Worm (Caenorhabditis elegans) whole organism, L2 larva: Measurements from ENCODE around the gene mrps-18A.

Experiments
- C34F6.9 ChIP-seq: fragments of 150-350 bp; optimal IDR thresholded peaks from 2 replicates; lab custom pipeline; 2014; ENCODE audit warnings: missing biosample characterization, missing genetic modification characterization
- F13H6.1 ChIP-seq: sonication (generic microtip); optimal IDR thresholded peaks from 2 replicates; lab custom pipeline; 2016; ENCODE audit warnings: missing genetic modification characterization, missing compliant biosample characterization
- R02D3.7 ChIP-seq: fragments of 150-350 bp; optimal IDR thresholded peaks from 2 replicates; lab custom pipeline; 2014; ENCODE audit warnings: missing biosample characterization, missing genetic modification characterization
- Y55F3AM.14 ChIP-seq: fragments of 200-800 bp; sonication (Bioruptor generic); optimal IDR thresholded peaks from 2 replicates; lab custom pipeline; 2018; ENCODE audit warnings: mild to moderate bottlenecking, missing genetic modification characterization, missing compliant biosample characterization
- ZK546.5 ChIP-seq: sonication (generic microtip); optimal IDR thresholded peaks from 2 replicates; lab custom pipeline; 2017; ENCODE audit warnings: missing biosample characterization, missing genetic modification characterization
- alr-1 ChIP-seq: fragments of 150-350 bp; optimal IDR thresholded peaks from 2 replicates; lab custom pipeline; 2014; ENCODE audit warnings: missing biosample characterization, missing genetic modification characterization
- aly-2 ChIP-seq: fragments of 150-350 bp; optimal IDR thresholded peaks from 2 replicates; lab custom pipeline; 2014; ENCODE audit warnings: missing biosample characterization, missing genetic modification characterization
- ama-1 ChIP-seq: fragments of 150-350 bp; optimal IDR thresholded peaks from 2 replicates; lab custom pipeline; 2018; ENCODE audit warnings: inconsistent platforms
- blmp-1 ChIP-seq: sonication (generic microtip); optimal IDR thresholded peaks from 2 replicates; lab custom pipeline; 2017; ENCODE audit warnings: missing genetic modification characterization, mild to moderate bottlenecking, missing compliant biosample characterization, antibody characterized with exemption, moderate library complexity; ENCODE audit not compliant: insufficient read depth
- ceh-16 ChIP-seq: fragments of 150-350 bp; optimal IDR thresholded peaks from 2 replicates; lab custom pipeline; 2014; ENCODE audit warnings: missing biosample characterization, missing genetic modification characterization
- crh-2 ChIP-seq: sonication (generic microtip); optimal IDR thresholded peaks from 2 replicates; lab custom pipeline; 2017; ENCODE audit warnings: missing biosample characterization, missing genetic modification characterization
- dmd-4 ChIP-seq: sonication (generic microtip); optimal IDR thresholded peaks from 2 replicates; lab custom pipeline; 2017; ENCODE audit warnings: missing biosample characterization, missing genetic modification characterization
- egl-27 ChIP-seq: sonication (generic microtip); optimal IDR thresholded peaks from 3 replicates; lab custom pipeline; 2017; ENCODE audit warnings: missing biosample characterization, missing genetic modification reagents, missing genetic modification characterization
- elt-1 ChIP-seq: fragments of 150-350 bp; optimal IDR thresholded peaks from 2 replicates; lab custom pipeline; 2014; ENCODE audit warnings: missing biosample characterization, missing genetic modification characterization
- elt-3 ChIP-seq: sonication (generic microtip); optimal IDR thresholded peaks from 2 replicates; lab custom pipeline; 2017; ENCODE audit warnings: missing biosample characterization, missing genetic modification characterization
- fos-1 ChIP-seq: fragments of 150-350 bp; optimal IDR thresholded peaks from 2 replicates; lab custom pipeline; 2014; ENCODE audit warnings: missing biosample characterization, missing genetic modification characterization
- gmeb-1 ChIP-seq: fragments of 150-350 bp; optimal IDR thresholded peaks from 2 replicates; lab custom pipeline; 2014; ENCODE audit warnings: missing biosample characterization, missing genetic modification characterization
- lin-11 ChIP-seq: fragments of 150-350 bp; sonication (generic microtip); optimal IDR thresholded peaks from 2 replicates; lab custom pipeline; 2014; ENCODE audit warnings: missing biosample characterization, missing genetic modification characterization, inconsistent platforms, mixed read lengths
- lin-13 ChIP-seq: fragments of 150-350 bp; optimal IDR thresholded peaks from 2 replicates; lab custom pipeline; 2014; ENCODE audit warnings: missing biosample characterization, missing genetic modification reagents, missing genetic modification characterization
- lin-39 ChIP-seq: fragments of 150-350 bp; optimal IDR thresholded peaks from 2 replicates; lab custom pipeline; 2014; ENCODE audit warnings: missing biosample characterization, missing genetic modification reagents, missing genetic modification characterization
- lsy-2 ChIP-seq, 2 experiments: fragments of 150-350 bp in 1 of 2; sonication (generic microtip) in 1 of 2; optimal IDR thresholded peaks; 2 replicates each; lab custom pipeline; 2014 to 2017; ENCODE audit warnings: missing biosample characterization in 2 of 2, missing genetic modification characterization in 2 of 2
- mab-5 ChIP-seq: fragments of 150-350 bp; optimal IDR thresholded peaks from 2 replicates; lab custom pipeline; 2014; ENCODE audit warnings: missing biosample characterization, missing genetic modification characterization
- mbf-1 ChIP-seq: sonication (generic microtip); optimal IDR thresholded peaks from 2 replicates; lab custom pipeline; 2017; ENCODE audit warnings: missing biosample characterization, missing genetic modification characterization
- mdl-1 ChIP-seq, 2 experiments: fragments of 150-350 bp in 1 of 2; sonication (generic microtip) in 1 of 2; optimal IDR thresholded peaks; 2 replicates each; lab custom pipeline; 2017; ENCODE audit warnings: missing biosample characterization in 2 of 2, missing genetic modification characterization in 2 of 2
- nhr-10 ChIP-seq: sonication (generic microtip); optimal IDR thresholded peaks from 2 replicates; lab custom pipeline; 2017; ENCODE audit warnings: missing biosample characterization, missing genetic modification characterization
- nhr-11 ChIP-seq: fragments of 150-350 bp; optimal IDR thresholded peaks from 2 replicates; lab custom pipeline; 2014; ENCODE audit warnings: missing biosample characterization, missing genetic modification characterization
- nhr-12 ChIP-seq: fragments of 150-350 bp; optimal IDR thresholded peaks from 2 replicates; lab custom pipeline; 2014; ENCODE audit warnings: missing biosample characterization, missing genetic modification characterization
- nhr-129 ChIP-seq: fragments of 150-350 bp; optimal IDR thresholded peaks from 2 replicates; lab custom pipeline; 2014; ENCODE audit warnings: missing biosample characterization, missing genetic modification characterization
- nhr-21 ChIP-seq: fragments of 150-350 bp; optimal IDR thresholded peaks from 2 replicates; lab custom pipeline; 2014; ENCODE audit warnings: missing biosample characterization, missing genetic modification characterization
- nhr-23 ChIP-seq: fragments of 150-350 bp; optimal IDR thresholded peaks from 2 replicates; lab custom pipeline; 2014; ENCODE audit warnings: missing biosample characterization, missing genetic modification reagents, missing genetic modification characterization
- nhr-237 ChIP-seq: fragments of 150-350 bp; optimal IDR thresholded peaks from 2 replicates; lab custom pipeline; 2014; ENCODE audit warnings: missing biosample characterization, missing genetic modification characterization
- nhr-25 ChIP-seq: fragments of 150-350 bp; sonication (generic microtip); optimal IDR thresholded peaks from 3 replicates; lab custom pipeline; 2014; ENCODE audit warnings: missing biosample characterization, missing genetic modification characterization
- nhr-6 ChIP-seq: fragments of 150-350 bp; optimal IDR thresholded peaks from 2 replicates; lab custom pipeline; 2014; ENCODE audit warnings: missing biosample characterization, missing genetic modification characterization
- nhr-77 ChIP-seq: fragments of 150-350 bp; optimal IDR thresholded peaks from 2 replicates; lab custom pipeline; 2014; ENCODE audit warnings: missing biosample characterization, missing genetic modification characterization
- peb-1 ChIP-seq: fragments of 150-350 bp; optimal IDR thresholded peaks from 2 replicates; lab custom pipeline; 2014; ENCODE audit warnings: missing biosample characterization, missing genetic modification characterization
- sem-4 ChIP-seq: fragments of 150-350 bp; optimal IDR thresholded peaks from 2 replicates; lab custom pipeline; 2014; ENCODE audit warnings: missing biosample characterization, missing genetic modification reagents, missing genetic modification characterization
- skn-1 ChIP-seq: sonication (generic microtip); optimal IDR thresholded peaks from 2 replicates; lab custom pipeline; 2017; ENCODE audit warnings: missing biosample characterization, missing genetic modification characterization
- sma-3 ChIP-seq: sonication (generic microtip); optimal IDR thresholded peaks from 2 replicates; lab custom pipeline; 2016; ENCODE audit warnings: missing genetic modification reagents, missing genetic modification characterization, missing compliant biosample characterization
- sma-9 ChIP-seq, 2 experiments: fragments of 150-350 bp in 1 of 2; sonication (generic microtip) in 1 of 2; optimal IDR thresholded peaks; 2 replicates each; lab custom pipeline; 2014 to 2016; ENCODE audit warnings: missing genetic modification characterization in 2 of 2, mild to moderate bottlenecking in 1 of 2, missing biosample characterization in 1 of 2, missing compliant biosample characterization in 1 of 2, missing genetic modification reagents in 1 of 2, moderate library complexity in 1 of 2
- snpc-4 ChIP-seq: fragments of 150-350 bp; optimal IDR thresholded peaks from 2 replicates; lab custom pipeline; 2014; ENCODE audit warnings: missing biosample characterization, missing genetic modification characterization
- unc-55 ChIP-seq: fragments of 150-350 bp; sonication (generic microtip); optimal IDR thresholded peaks from 3 replicates; lab custom pipeline; 2014; ENCODE audit warnings: missing biosample characterization, missing genetic modification reagents, missing genetic modification characterization
- unc-62 ChIP-seq: fragments of 150-350 bp; optimal IDR thresholded peaks from 2 replicates; lab custom pipeline; 2014; ENCODE audit warnings: missing biosample characterization, missing genetic modification reagents, missing genetic modification characterization
- zag-1 ChIP-seq: fragments of 150-350 bp; optimal IDR thresholded peaks from 2 replicates; lab custom pipeline; 2014; ENCODE audit warnings: missing biosample characterization, missing genetic modification characterization
- ztf-1 ChIP-seq: fragments of 200-800 bp; sonication (Bioruptor generic); conservative IDR thresholded peaks from 2 replicates; pipeline ENCODE4 v1.3.6; 2022; ENCODE audit warnings: missing genetic modification characterization, missing compliant biosample characterization
- ztf-11 ChIP-seq: sonication (generic microtip); optimal IDR thresholded peaks from 2 replicates; lab custom pipeline; 2017; ENCODE audit warnings: missing biosample characterization, missing genetic modification characterization
- ztf-4 ChIP-seq: fragments of 150-350 bp; optimal IDR thresholded peaks from 2 replicates; lab custom pipeline; 2014; ENCODE audit warnings: missing biosample characterization, missing genetic modification characterization

mrps-18A gene

DNA sequence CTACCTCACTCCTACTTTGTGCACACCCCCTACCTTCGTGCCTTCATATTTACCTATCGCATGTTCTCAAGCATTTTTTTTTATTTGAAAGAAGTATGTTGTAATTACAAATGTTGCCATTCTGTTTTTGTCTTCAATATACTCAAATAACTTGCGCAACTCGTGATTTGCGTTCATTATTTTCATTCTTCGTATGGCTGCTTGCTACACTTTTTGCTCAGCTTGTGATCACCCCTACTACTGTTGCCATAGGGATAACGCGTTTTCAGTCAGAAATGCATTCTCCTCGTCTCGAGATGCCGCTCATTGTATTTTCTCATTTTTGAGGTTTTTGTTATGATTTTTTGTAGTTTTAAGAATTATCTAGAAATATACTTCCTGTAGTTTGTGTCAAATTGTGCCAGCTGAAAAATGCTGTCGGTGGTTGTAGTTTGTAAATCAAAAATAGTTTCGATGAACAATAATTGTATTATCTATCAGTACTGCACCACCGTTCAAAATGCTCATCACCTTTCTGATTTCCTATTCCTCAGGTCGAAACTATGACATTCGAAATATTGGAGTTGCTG, 9.0 kb downstream of the mrps-18A start, which contains the start of gene F10E9.1:
TSS of gene F10E9.1 (plus strand) at position 519 of the 569 bp plus-strand sequence.
- peak in 1 of 2 experiments; percentile 32 for TF ChIP-seq lsy-2 (tag; optimal IDR thresholded peaks at IDR 0.05; lab: Kevin White, UChicago)
- TF ChIP-seq nhr-21 (tag; lab: Kevin White, UChicago) = peak; percentile 21
- no peak for TF ChIP-seq R02D3.7
- peak; percentile 29 for TF ChIP-seq lin-11 (tag; lab: Kevin White, UChicago)
- peak; percentile 14 for TF ChIP-seq C34F6.9 (tag; lab: Kevin White, UChicago)

DNA sequence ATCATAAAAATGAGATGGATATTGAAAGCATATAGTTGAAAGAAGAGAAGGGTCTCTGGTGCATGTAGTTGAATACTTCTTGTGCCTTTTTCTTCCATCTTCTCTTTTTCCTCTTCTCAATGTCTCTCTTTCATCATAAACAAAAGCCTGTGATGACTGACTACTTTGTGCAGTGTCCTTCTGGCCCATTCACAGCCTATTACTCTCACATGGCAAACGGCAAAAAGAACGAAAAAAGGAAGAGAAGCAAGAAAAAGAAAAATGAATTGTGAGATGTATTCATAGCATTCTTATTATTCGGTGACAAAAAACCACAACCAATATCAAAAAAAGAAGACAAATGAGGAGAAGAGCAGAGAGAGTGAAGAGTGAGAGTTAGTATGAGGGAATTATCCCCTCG, 10.5 kb downstream of the mrps-18A start:
- TF ChIP-seq unc-55 (GFP tag; lab: Kevin White, UChicago) (no peak), crh-2 (peak; percentile 7), zag-1 (tag; lab: Kevin White, UChicago) (peak; percentile 51), ztf-11 (tag; lab: Kevin White, UChicago) (no peak), lsy-2 (tag; optimal IDR thresholded peaks at IDR 0.05; lab: Kevin White, UChicago) (peak in 1 of 2 experiments; percentile 17)

DNA sequence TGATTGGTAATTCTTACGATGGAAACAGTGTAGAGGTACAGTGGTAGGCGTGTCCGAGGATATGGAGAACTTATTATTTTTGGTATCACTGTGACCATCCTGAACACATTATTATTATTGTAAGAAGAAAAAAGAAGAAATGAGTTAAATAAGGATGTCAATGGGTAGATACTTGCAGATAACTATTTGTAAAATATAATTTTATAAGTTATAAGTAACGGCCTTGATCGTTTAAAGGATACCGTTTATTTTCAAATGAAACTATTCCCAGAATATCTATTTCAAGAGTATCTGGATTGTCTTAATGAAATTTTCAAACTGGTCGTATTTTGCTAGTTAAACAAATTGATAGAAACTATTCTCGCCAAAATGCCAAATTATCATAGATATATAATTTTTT, 11.5 kb downstream of the mrps-18A start, which contains the start of gene F10E9.10:
TSS of gene F10E9.10 (minus strand) at position 101 of the 400 bp plus-strand sequence.
- TF ChIP-seq lin-11 (tag; lab: Kevin White, UChicago) = no peak

DNA sequence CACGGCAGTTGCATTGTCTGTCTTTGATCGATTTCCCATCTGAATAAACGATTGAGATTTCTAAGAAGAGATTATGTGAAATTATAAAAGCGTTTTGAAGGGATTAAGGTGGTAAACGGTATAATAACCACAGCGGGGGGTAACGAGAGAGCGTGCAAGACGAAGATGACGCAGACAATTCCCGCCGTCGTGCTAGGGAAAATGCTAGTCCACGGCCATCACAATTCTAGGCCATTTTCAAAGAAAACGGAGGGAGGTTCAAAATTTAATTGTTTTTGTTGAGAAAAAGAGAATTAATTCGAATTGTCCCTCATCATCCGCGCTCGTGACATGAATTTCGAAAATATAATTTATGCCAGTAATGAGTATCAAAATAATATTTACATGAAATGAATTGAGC, 12.6 kb downstream of the mrps-18A start, which contains the start of gene F10E9.11:
TSS of gene F10E9.11 (minus strand) at position 161 of the 400 bp plus-strand sequence.
- TF ChIP-seq elt-1 (tag; lab: Kevin White, UChicago) (no peak), nhr-25 (tag; lab: Kevin White, UChicago) (peak; percentile 79), Y55F3AM.14 (GFP tag; lab: Kevin White, UChicago) (no peak), nhr-6 (peak; percentile 9), mbf-1 (tag; lab: Kevin White, UChicago) (no peak), lin-11 (tag; lab: Kevin White, UChicago) (peak; percentile 72), egl-27 (tag; lab: Kevin White, UChicago) (peak; percentile 26), dmd-4 (tag; lab: Kevin White, UChicago) (no peak), nhr-129 (peak; percentile 73), lsy-2 (tag; optimal IDR thresholded peaks at IDR 0.05; lab: Kevin White, UChicago) (peak; percentile 66 to 89), aly-2 (tag; lab: Kevin White, UChicago) (no peak), lin-39 (tag; lab: Kevin White, UChicago) (no peak), unc-55 (GFP tag; lab: Kevin White, UChicago) (peak; percentile 86), gmeb-1 (peak; percentile 94), ztf-4 (tag; lab: Kevin White, UChicago) (no peak), skn-1 (tag; lab: Kevin White, UChicago) (no peak), mdl-1 (tag; optimal IDR thresholded peaks at IDR 0.05; lab: Kevin White, UChicago) (no peak), F13H6.1 (tag; lab: Kevin White, UChicago) (peak; percentile 84), nhr-11 (tag; lab: Kevin White, UChicago) (no peak), ama-1 (lab: Kevin White, UChicago) (no peak), sem-4 (tag; lab: Kevin White, UChicago) (peak; percentile 58), crh-2 (peak; percentile 74), blmp-1 (peak; percentile 12), ztf-11 (tag; lab: Kevin White, UChicago) (no peak), sma-9 (GFP tag; optimal IDR thresholded peaks at IDR 0.05; lab: Kevin White, UChicago) (peak; percentile 84), sma-9 (tag; optimal IDR thresholded peaks at IDR 0.05; lab: Kevin White, UChicago) (no peak), ztf-1 (no peak), nhr-21 (tag; lab: Kevin White, UChicago) (peak; percentile 44), nhr-77 (no peak), R02D3.7 (no peak), nhr-10 (tag; lab: Kevin White, UChicago) (no peak), ceh-16 (tag; lab: Kevin White, UChicago) (no peak), lin-13 (GFP tag; lab: Kevin White, UChicago) (peak; percentile 79), alr-1 (no peak), peb-1 (tag; lab: Kevin White, UChicago) (no peak), nhr-237 (no peak), ZK546.5 (tag; lab: Kevin White, UChicago) (no peak), snpc-4 (tag; lab: Kevin White, UChicago) (no peak), unc-62 (GFP tag; lab: Kevin White, UChicago) (no peak), nhr-23 (tag; lab: Kevin White, UChicago) (no peak), mab-5 (tag; lab: Kevin White, UChicago) (peak; percentile 69), fos-1 (tag; lab: Kevin White, UChicago) (peak; percentile 38), nhr-12 (tag; lab: Kevin White, UChicago) (no peak), elt-3 (no peak), zag-1 (tag; lab: Kevin White, UChicago) (no peak), sma-3 (GFP tag; lab: Kevin White, UChicago) (peak; percentile 82)
